Worm (Caenorhabditis elegans): ENCODE data around the gene clec-198.
A peak's percentile ranks its signal among the peaks of the same experiment; 100 is the strongest.

Gene clec-198

DNA sequence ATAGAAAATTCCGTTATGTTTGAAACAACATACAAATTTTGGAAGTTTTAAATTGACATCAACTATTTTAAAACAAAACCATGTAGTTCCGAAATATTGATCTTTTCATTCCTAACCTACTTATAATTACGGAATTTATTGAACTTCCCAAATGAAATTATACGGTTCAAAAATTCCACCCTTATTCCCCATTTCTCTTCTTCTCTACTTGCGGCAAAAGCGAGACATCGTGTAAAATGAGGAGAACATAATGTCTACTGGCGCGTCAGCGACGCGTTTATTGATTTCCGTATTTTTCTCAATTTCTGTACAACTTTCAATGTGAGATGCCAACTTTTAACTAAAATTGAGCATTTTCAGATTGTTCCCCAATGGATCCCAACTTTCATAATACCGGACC lies 18.1 kb upstream of the clec-198 start, which contains the start of gene ceh-88:
ceh-88 (plus strand) TSS at position 355 of the 400 bp plus-strand sequence.
- TF ChIP-seq pha-4 (tag; optimal IDR thresholded peaks at IDR 0.05) (peak; percentile 17), elt-2 (tag; optimal IDR thresholded peaks at IDR 0.05) (peak; percentile 13), hmg-11 (tag; optimal IDR thresholded peaks at IDR 0.05) (peak; percentile 36), sea-2 (GFP tag; optimal IDR thresholded peaks at IDR 0.05) (peak; percentile 4), ceh-28 (tag; optimal IDR thresholded peaks at IDR 0.05) (peak; percentile 25), nhr-25 (tag; optimal IDR thresholded peaks at IDR 0.05) (no peak), tbx-2 (tag; optimal IDR thresholded peaks at IDR 0.05) (no peak), ama-1 (optimal IDR thresholded peaks at IDR 0.05) (peak; percentile 45), ztf-4 (tag; optimal IDR thresholded peaks at IDR 0.05) (no peak), egl-27 (tag; optimal IDR thresholded peaks at IDR 0.05) (no peak), zag-1 (tag; optimal IDR thresholded peaks at IDR 0.05) (no peak)

DNA sequence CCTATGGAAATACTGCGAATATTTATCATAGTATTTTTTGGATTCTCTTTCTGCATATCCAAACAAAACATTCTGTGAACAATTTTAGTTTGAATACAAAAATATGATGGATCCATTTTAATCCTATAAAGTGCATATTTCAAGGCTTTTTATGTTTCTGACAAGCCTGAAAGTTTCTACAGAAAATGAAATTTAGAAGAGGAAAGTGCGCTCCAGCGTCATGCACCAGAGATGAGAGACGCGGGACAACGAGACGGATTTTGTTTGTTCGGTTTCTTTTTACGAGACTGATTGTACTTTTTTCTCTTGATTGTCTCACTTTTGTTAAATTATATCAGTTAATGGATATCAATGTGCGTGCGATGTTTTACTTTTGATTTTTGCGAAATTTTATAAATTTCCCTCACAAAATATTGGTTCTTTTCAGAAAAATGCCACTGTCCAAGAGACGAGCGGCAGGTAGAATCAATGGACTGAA lies 15.8 kb upstream of the clec-198 start, which contains the start of gene C49C3.6:
C49C3.6 (plus strand) TSS at position 428 of the 478 bp plus-strand sequence.
- TF ChIP-seq fkh-2 (tag; optimal IDR thresholded peaks at IDR 0.05) = no peak
- TF ChIP-seq elt-2 (tag; optimal IDR thresholded peaks at IDR 0.05) = no peak
- TF ChIP-seq nhr-237 (tag; optimal IDR thresholded peaks at IDR 0.05) = no peak
- TF ChIP-seq nhr-77 (tag; optimal IDR thresholded peaks at IDR 0.05) = no peak
- TF ChIP-seq ZK546.5 (tag; optimal IDR thresholded peaks at IDR 0.05) = no peak
- TF ChIP-seq nhr-67 (tag; optimal IDR thresholded peaks at IDR 0.05) = no peak
- TF ChIP-seq jun-1 (tag; optimal IDR thresholded peaks at IDR 0.05) = no peak
- no peak for TF ChIP-seq nhr-11 (tag; optimal IDR thresholded peaks at IDR 0.05)
- no peak for TF ChIP-seq nhr-12 (tag; optimal IDR thresholded peaks at IDR 0.05)
- no peak for TF ChIP-seq sea-2 (GFP tag; optimal IDR thresholded peaks at IDR 0.05)
- TF ChIP-seq fkh-10 (GFP tag; optimal IDR thresholded peaks at IDR 0.05) = no peak
- TF ChIP-seq nhr-28 (tag; optimal IDR thresholded peaks at IDR 0.05) = no peak
- peak; percentile 49 for TF ChIP-seq lin-15B (tag; optimal IDR thresholded peaks at IDR 0.05)
- TF ChIP-seq hmg-11 (tag; optimal IDR thresholded peaks at IDR 0.05) = peak; percentile 56
- no peak for TF ChIP-seq ztf-4 (tag; optimal IDR thresholded peaks at IDR 0.05)
- no peak for TF ChIP-seq ceh-82 (tag; optimal IDR thresholded peaks at IDR 0.05)
- peak; percentile 33 for TF ChIP-seq pha-4 (tag; optimal IDR thresholded peaks at IDR 0.05)
- TF ChIP-seq egl-5 (tag; optimal IDR thresholded peaks at IDR 0.05) = no peak
- TF ChIP-seq mml-1 (tag; optimal IDR thresholded peaks at IDR 0.05) = no peak
- TF ChIP-seq nfya-1 (tag; optimal IDR thresholded peaks at IDR 0.05; ENCODE audit: insufficient read depth) = peak; percentile 49
- TF ChIP-seq snpc-4 (tag; optimal IDR thresholded peaks at IDR 0.05) = no peak
- TF ChIP-seq skn-1 (tag; optimal IDR thresholded peaks at IDR 0.05) = no peak
- no peak for TF ChIP-seq ztf-11 (tag; optimal IDR thresholded peaks at IDR 0.05)

DNA sequence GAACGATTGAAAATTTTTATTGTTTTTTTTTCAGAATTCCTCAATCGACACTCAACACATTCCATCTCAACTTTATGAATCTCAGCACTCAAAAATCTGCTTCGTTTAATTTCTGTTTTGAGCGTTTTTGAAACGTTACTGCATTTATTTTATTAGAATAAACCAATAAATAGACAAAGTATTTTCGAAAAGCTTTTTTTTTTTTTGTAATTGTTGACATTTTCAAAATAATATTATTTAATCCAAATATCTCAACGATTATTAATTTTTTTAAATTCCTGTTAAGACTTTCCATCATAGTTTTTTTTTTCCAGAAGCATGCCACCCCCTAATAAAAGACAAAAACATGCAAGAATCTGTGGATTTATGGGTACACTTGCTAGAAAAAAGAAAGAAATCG lies 14.7 kb upstream of the clec-198 start, which contains the start of gene C49C3.7:
C49C3.7 (plus strand) TSS at position 301 of the 400 bp plus-strand sequence.
- TF ChIP-seq ztf-11 (tag; optimal IDR thresholded peaks at IDR 0.05) (no peak), egl-27 (tag; optimal IDR thresholded peaks at IDR 0.05) (no peak), fos-1 (tag; optimal IDR thresholded peaks at IDR 0.05) (no peak), mdl-1 (tag; optimal IDR thresholded peaks at IDR 0.05) (no peak), zag-1 (tag; optimal IDR thresholded peaks at IDR 0.05) (no peak), elt-2 (tag; optimal IDR thresholded peaks at IDR 0.05) (no peak), ceh-28 (tag; optimal IDR thresholded peaks at IDR 0.05) (no peak), nhr-76 (tag; optimal IDR thresholded peaks at IDR 0.05) (no peak), ceh-82 (tag; optimal IDR thresholded peaks at IDR 0.05) (no peak), fkh-10 (GFP tag; optimal IDR thresholded peaks at IDR 0.05) (no peak), elt-3 (tag; optimal IDR thresholded peaks at IDR 0.05) (no peak)

DNA sequence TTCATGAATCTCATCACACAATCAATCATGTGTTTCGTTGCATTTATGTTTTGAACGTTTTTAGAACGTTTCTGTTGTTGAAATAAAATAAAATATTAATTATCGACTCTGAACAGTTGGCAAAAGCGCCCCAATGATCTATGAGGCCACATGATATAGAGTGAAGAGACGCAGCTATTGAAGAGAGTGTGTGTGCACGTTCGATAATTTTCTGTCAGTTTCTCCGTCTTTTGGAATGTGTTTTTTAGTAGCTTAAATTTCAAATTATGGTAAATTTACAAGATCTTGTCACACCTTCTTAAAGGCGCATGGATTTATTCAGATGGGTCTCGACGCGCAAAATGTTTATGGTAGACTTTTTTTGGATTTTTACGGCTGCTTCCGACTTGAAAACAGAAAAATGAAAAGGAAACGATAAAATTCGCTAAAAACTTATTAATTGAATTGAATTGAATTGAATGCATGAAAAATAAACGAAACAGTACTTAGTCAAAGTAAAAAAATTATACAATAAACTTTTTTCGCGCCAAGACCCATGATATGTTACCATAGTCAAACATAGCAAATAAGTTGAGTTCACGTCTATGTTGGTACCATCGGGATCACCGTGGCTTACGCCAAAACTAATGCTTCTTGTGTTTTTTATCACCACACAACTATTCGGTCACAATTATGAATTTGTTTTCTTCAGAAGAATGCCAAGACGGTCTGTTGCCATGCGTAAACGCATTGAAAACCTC lies 13.3 kb upstream of the clec-198 start, which contains the start of gene C49C3.15:
C49C3.15 (plus strand) TSS at position 690 of the 740 bp plus-strand sequence.
- TF ChIP-seq pha-4 (tag; optimal IDR thresholded peaks at IDR 0.05) = peak; percentile 40
- no peak for TF ChIP-seq mdl-1 (tag; optimal IDR thresholded peaks at IDR 0.05)
- no peak for TF ChIP-seq ama-1 (optimal IDR thresholded peaks at IDR 0.05)
- no peak for TF ChIP-seq egl-5 (tag; optimal IDR thresholded peaks at IDR 0.05)
- TF ChIP-seq nhr-28 (tag; optimal IDR thresholded peaks at IDR 0.05) = no peak
- TF ChIP-seq nhr-11 (tag; optimal IDR thresholded peaks at IDR 0.05) = no peak
- TF ChIP-seq ztf-11 (tag; optimal IDR thresholded peaks at IDR 0.05) = no peak
- TF ChIP-seq jun-1 (tag; optimal IDR thresholded peaks at IDR 0.05) = no peak
- no peak for TF ChIP-seq fkh-2 (tag; optimal IDR thresholded peaks at IDR 0.05)
- peak; percentile 36 for TF ChIP-seq elt-2 (tag; optimal IDR thresholded peaks at IDR 0.05)
- no peak for TF ChIP-seq unc-62 (GFP tag; optimal IDR thresholded peaks at IDR 0.05)
- peak; percentile 45 for TF ChIP-seq hmg-11 (tag; optimal IDR thresholded peaks at IDR 0.05)
- no peak for TF ChIP-seq tbx-2 (tag; optimal IDR thresholded peaks at IDR 0.05)
- no peak for TF ChIP-seq elt-1 (tag; optimal IDR thresholded peaks at IDR 0.05)
- no peak for TF ChIP-seq ceh-28 (tag; optimal IDR thresholded peaks at IDR 0.05)
- TF ChIP-seq nhr-23 (tag; optimal IDR thresholded peaks at IDR 0.05) = peak; percentile 17
- no peak for TF ChIP-seq nhr-43 (tag; optimal IDR thresholded peaks at IDR 0.05; ENCODE audit: poor library complexity, severe bottlenecking)
- TF ChIP-seq R02D3.7 (tag; optimal IDR thresholded peaks at IDR 0.05) = no peak
- TF ChIP-seq elt-3 (tag; optimal IDR thresholded peaks at IDR 0.05) = no peak
- TF ChIP-seq nhr-25 (tag; optimal IDR thresholded peaks at IDR 0.05) = no peak
- TF ChIP-seq ceh-9 (tag; optimal IDR thresholded peaks at IDR 0.05) = no peak
- no peak for TF ChIP-seq nhr-76 (tag; optimal IDR thresholded peaks at IDR 0.05)
- TF ChIP-seq daf-12 (tag; optimal IDR thresholded peaks at IDR 0.05) = no peak
- TF ChIP-seq nhr-77 (tag; optimal IDR thresholded peaks at IDR 0.05) = no peak
- TF ChIP-seq lin-15B (tag; optimal IDR thresholded peaks at IDR 0.05) = peak; percentile 53
- no peak for TF ChIP-seq nhr-12 (tag; optimal IDR thresholded peaks at IDR 0.05)
- no peak for TF ChIP-seq nhr-237 (tag; optimal IDR thresholded peaks at IDR 0.05)
- no peak for TF ChIP-seq ztf-4 (tag; optimal IDR thresholded peaks at IDR 0.05)
- TF ChIP-seq snpc-4 (tag; optimal IDR thresholded peaks at IDR 0.05) = no peak
- TF ChIP-seq egl-27 (tag; optimal IDR thresholded peaks at IDR 0.05) = no peak
- no peak for TF ChIP-seq pqm-1 (tag; optimal IDR thresholded peaks at IDR 0.05)
- no peak for TF ChIP-seq mml-1 (tag; optimal IDR thresholded peaks at IDR 0.05)
